Fruit fly (Drosophila melanogaster) whole organism, embryonic: ENCODE measurements around the gene CG15528.

ENCODE experiments used
- Abd-B ChIP-seq: fragments of 200-800 bp; sonication (Bioruptor generic); optimal IDR thresholded peaks from 2 replicates; lab custom pipeline; 2018; ENCODE audit warnings: missing biosample characterization, mild to moderate bottlenecking, missing genetic modification characterization, moderate library complexity
- Atf6 ChIP-seq: fragments of 200-800 bp; sonication (Bioruptor generic); IDR thresholded peaks from 2 replicates; pipeline ENCODE4 v1.3.6; 2022; ENCODE audit warnings: missing biosample characterization, missing genetic modification characterization
- Awh ChIP-seq: fragments of 200-800 bp; sonication (Bioruptor generic); IDR thresholded peaks from 2 replicates; pipeline ENCODE4, ENCODE4 v1.3.6; 2022; ENCODE audit warnings: missing biosample characterization, missing genetic modification characterization
- CG10147 ChIP-seq: fragments of 200-800 bp; sonication (Bioruptor generic); optimal IDR thresholded peaks from 2 replicates; lab custom pipeline; 2019; ENCODE audit warnings: missing biosample characterization, mild to moderate bottlenecking, missing genetic modification characterization, moderate library complexity
- CG10267 ChIP-seq: fragments of 200-800 bp; sonication (Bioruptor generic); optimal IDR thresholded peaks from 2 replicates; lab custom pipeline; 2018; ENCODE audit warnings: missing biosample characterization, mild to moderate bottlenecking, missing genetic modification characterization, moderate library complexity
- CG10979 ChIP-seq: fragments of 200-800 bp; sonication (Bioruptor generic); optimal IDR thresholded peaks from 2 replicates; lab custom pipeline; 2018; ENCODE audit warnings: missing biosample characterization, mild to moderate bottlenecking, missing genetic modification characterization, moderate library complexity
- CG11093 ChIP-seq: fragments of 200-800 bp; sonication (Bioruptor generic); IDR thresholded peaks from 3 replicates; pipeline ENCODE4 v1.3.6; 2022; ENCODE audit warnings: missing biosample characterization, missing genetic modification characterization
- CG11695 ChIP-seq: fragments of 200-800 bp; sonication (Bioruptor generic); IDR thresholded peaks from 3 replicates; pipeline ENCODE4 v1.3.6; 2022; ENCODE audit warnings: missing biosample characterization, missing genetic modification characterization
- CG13287 ChIP-seq: fragments of 200-800 bp; sonication (Bioruptor generic); IDR thresholded peaks from 2 replicates; pipeline ENCODE4 v1.3.6; 2022; ENCODE audit warnings: missing biosample characterization, missing genetic modification characterization; ENCODE audit not compliant: partially characterized antibody
- CG13775 ChIP-seq: fragments of 200-800 bp; sonication (Bioruptor generic); optimal IDR thresholded peaks from 3 replicates; lab custom pipeline; 2017; ENCODE audit warnings: missing biosample characterization, mild to moderate bottlenecking, missing genetic modification characterization
- CG14441 ChIP-seq: fragments of 200-800 bp; sonication (Bioruptor generic); IDR thresholded peaks from 2 replicates; pipeline ENCODE4 v1.3.6; 2022; ENCODE audit warnings: missing biosample characterization, missing genetic modification characterization
- CG1602 ChIP-seq: fragments of 200-800 bp; sonication (Bioruptor generic); optimal IDR thresholded peaks from 3 replicates; lab custom pipeline; 2016; ENCODE audit warnings: missing biosample characterization, missing genetic modification characterization
- CG16779 ChIP-seq: fragments of 200-800 bp; sonication (Bioruptor generic); IDR thresholded peaks from 2 replicates; pipeline ENCODE4 v1.3.6; 2022; ENCODE audit warnings: missing biosample characterization, missing genetic modification characterization
- CG2712 ChIP-seq: fragments of 200-800 bp; optimal IDR thresholded peaks from 3 replicates; lab custom pipeline; 2019; ENCODE audit warnings: missing biosample characterization, mild to moderate bottlenecking, missing genetic modification characterization, moderate library complexity
- CG30403 ChIP-seq: fragments of 200-800 bp; sonication (Bioruptor generic); optimal IDR thresholded peaks from 3 replicates; lab custom pipeline; 2016; ENCODE audit warnings: missing biosample characterization, missing genetic modification characterization
- CG30431 ChIP-seq: fragments of 200-800 bp; sonication (Bioruptor generic); optimal IDR thresholded peaks from 2 replicates; lab custom pipeline; 2017; ENCODE audit warnings: missing biosample characterization, missing genetic modification characterization
- CG31441 ChIP-seq: fragments of 200-800 bp; sonication (Bioruptor generic); IDR thresholded peaks from 2 replicates; pipeline ENCODE4 v1.3.6; 2022; ENCODE audit warnings: missing biosample characterization, missing genetic modification characterization
- CG34422 ChIP-seq: fragments of 200-800 bp; sonication (Bioruptor generic); IDR thresholded peaks from 3 replicates; pipeline ENCODE4 v1.3.6; 2022; ENCODE audit warnings: missing biosample characterization, missing genetic modification characterization
- CG8359 ChIP-seq: fragments of 200-800 bp; sonication (Bioruptor generic); optimal IDR thresholded peaks from 2 replicates; lab custom pipeline; 2017; ENCODE audit warnings: missing biosample characterization, mild to moderate bottlenecking, missing genetic modification characterization, borderline replicate concordance
- CG9609 ChIP-seq: fragments of 200-800 bp; sonication (Bioruptor generic); optimal IDR thresholded peaks from 3 replicates; lab custom pipeline; 2016; ENCODE audit warnings: missing biosample characterization, missing genetic modification characterization
- CoRest ChIP-seq: fragments of 200-800 bp; sonication (Bioruptor generic); optimal IDR thresholded peaks from 3 replicates; lab custom pipeline; 2018; ENCODE audit warnings: missing biosample characterization, mild to moderate bottlenecking, missing genetic modification characterization, moderate library complexity
- Dp ChIP-seq: fragments of 200-800 bp; sonication (Bioruptor generic); optimal IDR thresholded peaks from 2 replicates; lab custom pipeline; 2018; ENCODE audit warnings: missing biosample characterization, mild to moderate bottlenecking, missing genetic modification characterization, moderate library complexity
- Gug ChIP-seq: fragments of 200-800 bp; sonication (Bioruptor generic); IDR thresholded peaks from 4 replicates; pipeline ENCODE4 v1.3.6; 2022; ENCODE audit warnings: missing biosample characterization, missing genetic modification characterization
- HmgZ ChIP-seq: fragments of 200-800 bp; sonication (Bioruptor generic); optimal IDR thresholded peaks from 2 replicates; lab custom pipeline; 2018; ENCODE audit warnings: missing biosample characterization, mild to moderate bottlenecking, missing genetic modification characterization
- MESR4 ChIP-seq: fragments of 200-800 bp; sonication (Bioruptor generic); optimal IDR thresholded peaks from 2 replicates; lab custom pipeline; 2018; ENCODE audit warnings: missing biosample characterization, mild to moderate bottlenecking, missing genetic modification characterization, moderate library complexity
- Oaz ChIP-seq: fragments of 200-800 bp; sonication (Bioruptor generic); IDR thresholded peaks from 2 replicates; pipeline ENCODE4 v1.3.6; 2022; ENCODE audit warnings: missing biosample characterization, missing genetic modification characterization
- Rfx ChIP-seq: fragments of 200-800 bp; sonication (Bioruptor generic); IDR thresholded peaks from 2 replicates; pipeline ENCODE4 v1.3.6; 2022; ENCODE audit warnings: missing biosample characterization, missing genetic modification characterization
- Xrp1 ChIP-seq: fragments of 200-800 bp; sonication (Bioruptor generic); IDR thresholded peaks from 2 replicates; pipeline ENCODE4 v1.3.6; 2022; ENCODE audit warnings: missing biosample characterization, missing genetic modification characterization
- al ChIP-seq: fragments of 200-800 bp; sonication (Bioruptor generic); IDR thresholded peaks from 2 replicates; pipeline ENCODE4 v1.3.6; 2022; ENCODE audit warnings: missing biosample characterization, missing genetic modification characterization
- caup ChIP-seq: fragments of 200-800 bp; sonication (Bioruptor generic); optimal IDR thresholded peaks from 3 replicates; lab custom pipeline; 2017; ENCODE audit warnings: missing biosample characterization, mild to moderate bottlenecking, missing genetic modification characterization, moderate library complexity; ENCODE audit not compliant: severe bottlenecking
- chif ChIP-seq, 2 experiments: fragments of 200-800 bp; sonication (Bioruptor generic); optimal IDR thresholded peaks; 3 replicates each; lab custom pipeline; 2016; ENCODE audit warnings: missing biosample characterization in 2 of 2, missing genetic modification characterization in 2 of 2
- chm ChIP-seq: fragments of 200-800 bp; sonication (Bioruptor generic); IDR thresholded peaks from 2 replicates; pipeline ENCODE4 v1.3.6; 2022; ENCODE audit warnings: missing biosample characterization, missing genetic modification characterization
- fd96Cb ChIP-seq: fragments of 200-800 bp; sonication (Bioruptor generic); optimal IDR thresholded peaks from 2 replicates; lab custom pipeline; 2018; ENCODE audit warnings: missing biosample characterization, mild to moderate bottlenecking, missing genetic modification characterization, moderate library complexity
- ftz-f1 ChIP-seq: fragments of 200-800 bp; sonication (Bioruptor generic); optimal IDR thresholded peaks from 2 replicates; lab custom pipeline; 2016; ENCODE audit warnings: missing biosample characterization, missing genetic modification characterization
- gem ChIP-seq: fragments of 200-800 bp; sonication (Bioruptor generic); optimal IDR thresholded peaks from 2 replicates; lab custom pipeline; 2019; ENCODE audit warnings: missing biosample characterization, mild to moderate bottlenecking, missing genetic modification characterization, moderate library complexity
- gro ChIP-seq: fragments of 200-800 bp; sonication (Bioruptor generic); optimal IDR thresholded peaks from 2 replicates; lab custom pipeline; 2016; ENCODE audit warnings: missing biosample characterization, missing genetic modification characterization
- hbn ChIP-seq: fragments of 200-800 bp; sonication (Bioruptor generic); IDR thresholded peaks from 2 replicates; pipeline ENCODE4 v1.3.6; 2022; ENCODE audit warnings: missing biosample characterization, missing genetic modification characterization; ENCODE audit not compliant: partially characterized antibody
- ind ChIP-seq: fragments of 200-800 bp; sonication (Bioruptor generic); optimal IDR thresholded peaks from 3 replicates; lab custom pipeline; 2016; ENCODE audit warnings: missing biosample characterization, missing genetic modification characterization
- jigr1 ChIP-seq: fragments of 200-800 bp; sonication (Bioruptor generic); IDR thresholded peaks from 3 replicates; pipeline ENCODE4 v1.3.6; 2022; ENCODE audit warnings: missing biosample characterization, missing genetic modification characterization
- jumu ChIP-seq: fragments of 200-800 bp; sonication (Bioruptor generic); optimal IDR thresholded peaks from 3 replicates; lab custom pipeline; 2016; ENCODE audit warnings: missing biosample characterization, missing genetic modification characterization
- lmd ChIP-seq: fragments of 200-800 bp; sonication (Bioruptor generic); IDR thresholded peaks from 2 replicates; pipeline ENCODE4 v1.3.6; 2022; ENCODE audit warnings: missing biosample characterization, missing genetic modification characterization
- mam ChIP-seq: fragments of 200-800 bp; sonication (Bioruptor generic); optimal IDR thresholded peaks from 3 replicates; lab custom pipeline; 2016; ENCODE audit warnings: missing biosample characterization, missing genetic modification characterization
- otp ChIP-seq: fragments of 200-800 bp; sonication (Bioruptor generic); IDR thresholded peaks from 3 replicates; pipeline ENCODE4, ENCODE4 v1.3.6; 2022; ENCODE audit warnings: missing biosample characterization, missing genetic modification characterization
- rib ChIP-seq: fragments of 200-800 bp; sonication (Bioruptor generic); IDR thresholded peaks from 2 replicates; pipeline ENCODE4 v1.3.6; 2022; ENCODE audit warnings: missing biosample characterization, missing genetic modification characterization
- salm ChIP-seq: fragments of 200-800 bp; sonication (Bioruptor generic); optimal IDR thresholded peaks from 2 replicates; lab custom pipeline; 2018; ENCODE audit warnings: missing biosample characterization, mild to moderate bottlenecking, missing genetic modification characterization
- sima ChIP-seq: fragments of 200-800 bp; sonication (Bioruptor generic); optimal IDR thresholded peaks from 2 replicates; lab custom pipeline; 2016; ENCODE audit warnings: missing biosample characterization, missing genetic modification characterization
- slou ChIP-seq: fragments of 200-800 bp; sonication (Bioruptor generic); optimal IDR thresholded peaks from 3 replicates; lab custom pipeline; 2016; ENCODE audit warnings: missing biosample characterization, missing genetic modification characterization
- sug ChIP-seq: fragments of 200-800 bp; optimal IDR thresholded peaks from 2 replicates; lab custom pipeline; 2019; ENCODE audit warnings: missing biosample characterization, mild to moderate bottlenecking, missing genetic modification characterization, moderate library complexity
- trh ChIP-seq: fragments of 200-800 bp; sonication (Bioruptor generic); optimal IDR thresholded peaks from 2 replicates; lab custom pipeline; 2016; ENCODE audit warnings: missing biosample characterization, missing genetic modification characterization
- ttk ChIP-seq: fragments of 200-800 bp; sonication (Bioruptor generic); IDR thresholded peaks from 2 replicates; pipeline ENCODE4 v2.1.2; 2022; ENCODE audit warnings: missing biosample characterization, missing genetic modification characterization
- wek ChIP-seq: fragments of 200-800 bp; sonication (Bioruptor generic); optimal IDR thresholded peaks from 3 replicates; lab custom pipeline; 2018; ENCODE audit warnings: missing biosample characterization, mild to moderate bottlenecking, missing genetic modification characterization, moderate library complexity
- yki ChIP-seq: fragments of >200 bp; optimal IDR thresholded peaks from 3 replicates; lab custom pipeline; 2018

The CG15528 gene

dm6 chr3R:30022452-30023028, 29.4 kb downstream of the CG15528 start, which contains the start of the genes RpS28a and Axn (continued):
- TF ChIP-seq CG10147 (GFP tag; lab: Kevin White, UChicago): no peak
- TF ChIP-seq Atf6: no peak
- no peak for TF ChIP-seq trh (GFP tag; lab: Kevin White, UChicago)
- TF ChIP-seq CG10979 (tag; lab: Kevin White, UChicago): peak; percentile 99
- peak; percentile 31 for TF ChIP-seq HmgZ (tag; lab: Kevin White, UChicago)
- no peak for TF ChIP-seq Awh
- peak; percentile 1 for TF ChIP-seq gro (GFP tag; lab: Kevin White, UChicago)
- TF ChIP-seq ind (GFP tag; lab: Kevin White, UChicago): no peak
- TF ChIP-seq CG30431 (GFP tag; lab: Kevin White, UChicago): no peak
- no peak for TF ChIP-seq yki (lab: Kevin White, UChicago)
- peak; percentile 7 for TF ChIP-seq CG10267 (tag; lab: Kevin White, UChicago)
- no peak; the same call in 2 of the 3 replicates for TF ChIP-seq CG34422
- TF ChIP-seq chif (GFP tag; optimal IDR thresholded peaks at IDR 0.05; lab: Kevin White, UChicago): peak in 1 of 2 experiments; percentile 31
- no peak for TF ChIP-seq rib
- no peak for TF ChIP-seq Oaz
- no peak for TF ChIP-seq slou (GFP tag; lab: Kevin White, UChicago)
- no peak for TF ChIP-seq CG13775 (GFP tag; lab: Kevin White, UChicago)
- TF ChIP-seq Gug (GFP tag; lab: Robert Waterston, UW): no peak
- no peak for TF ChIP-seq CG16779
- TF ChIP-seq ttk (GFP tag; lab: Robert Waterston, UW): no peak
- no peak for TF ChIP-seq Abd-B (GFP tag; lab: Kevin White, UChicago)
- peak; percentile 58 for TF ChIP-seq Dp (GFP tag; lab: Kevin White, UChicago)
- no peak for TF ChIP-seq wek (GFP tag; lab: Kevin White, UChicago)
- TF ChIP-seq Xrp1 (GFP tag; lab: Robert Waterston, UW): no peak
- TF ChIP-seq CG14441 (GFP tag; lab: Robert Waterston, UW): no peak
- TF ChIP-seq CoRest: peak; percentile 19
- TF ChIP-seq CG8359 (GFP tag; lab: Kevin White, UChicago): no peak
- TF ChIP-seq fd96Cb (tag; lab: Kevin White, UChicago): no peak
- TF ChIP-seq mam (GFP tag; lab: Kevin White, UChicago): peak; percentile 24
- TF ChIP-seq CG31441: no peak
- peak; percentile 94 for TF ChIP-seq MESR4
- no peak for TF ChIP-seq CG11695 (GFP tag; lab: Robert Waterston, UW)
- peak; percentile 42; the same call in 1 of the 2 replicates for TF ChIP-seq hbn (GFP tag; lab: Robert Waterston, UW)
- TF ChIP-seq gem (tag; lab: Kevin White, UChicago): no peak
- peak; percentile 49 for TF ChIP-seq CG9609
- TF ChIP-seq CG1602 (GFP tag; lab: Kevin White, UChicago): no peak
- TF ChIP-seq al (GFP tag; lab: Robert Waterston, UW): no peak
- TF ChIP-seq lmd (GFP tag; lab: Robert Waterston, UW): peak; percentile 57; the same call in 1 of the 2 replicates
- no peak for TF ChIP-seq chm (GFP tag; lab: Robert Waterston, UW)
- no peak for TF ChIP-seq caup (GFP tag; lab: Kevin White, UChicago)
- no peak for TF ChIP-seq sug (tag; lab: Kevin White, UChicago)
- TF ChIP-seq ftz-f1 (GFP tag; lab: Kevin White, UChicago): peak; percentile 98
- TF ChIP-seq Rfx (GFP tag; lab: Robert Waterston, UW): peak; percentile 48
- peak; percentile 57 for TF ChIP-seq CG13287 (GFP tag; lab: Robert Waterston, UW)
- no peak for TF ChIP-seq jigr1 (GFP tag; lab: Robert Waterston, UW)
- no peak for TF ChIP-seq otp
- no peak for TF ChIP-seq salm (tag; lab: Kevin White, UChicago)
- peak; percentile 15 for TF ChIP-seq jumu (GFP tag; lab: Kevin White, UChicago)
- TF ChIP-seq CG2712 (tag; lab: Kevin White, UChicago): peak; percentile 44
- TF ChIP-seq sima (GFP tag; lab: Kevin White, UChicago): no peak
- TF ChIP-seq CG11093 (GFP tag; lab: Robert Waterston, UW): no peak
- no peak for TF ChIP-seq CG30403 (GFP tag; lab: Kevin White, UChicago)
